Fruit fly (Drosophila melanogaster) whole organism, embryonic: ENCODE data around the gene arm.

Experiments
- Fer2 ChIP-seq: fragments of 200-800 bp; sonication (Bioruptor generic); optimal IDR thresholded peaks from 2 replicates; lab custom pipeline; 2018; ENCODE audit warnings: missing biosample characterization, mild to moderate bottlenecking, missing genetic modification characterization, moderate library complexity
- Stat92E ChIP-seq, 3 experiments: fragments of >200 bp in 2 of 3; fragments of 200-800 bp in 1 of 3; sonication (Bioruptor generic) in 1 of 3; optimal IDR thresholded peaks; 2 replicates each; lab custom pipeline; 2017 to 2019; ENCODE audit warnings: missing biosample characterization in 3 of 3, missing genetic modification characterization in 3 of 3, mild to moderate bottlenecking in 1 of 3, moderate library complexity in 1 of 3

DNA sequence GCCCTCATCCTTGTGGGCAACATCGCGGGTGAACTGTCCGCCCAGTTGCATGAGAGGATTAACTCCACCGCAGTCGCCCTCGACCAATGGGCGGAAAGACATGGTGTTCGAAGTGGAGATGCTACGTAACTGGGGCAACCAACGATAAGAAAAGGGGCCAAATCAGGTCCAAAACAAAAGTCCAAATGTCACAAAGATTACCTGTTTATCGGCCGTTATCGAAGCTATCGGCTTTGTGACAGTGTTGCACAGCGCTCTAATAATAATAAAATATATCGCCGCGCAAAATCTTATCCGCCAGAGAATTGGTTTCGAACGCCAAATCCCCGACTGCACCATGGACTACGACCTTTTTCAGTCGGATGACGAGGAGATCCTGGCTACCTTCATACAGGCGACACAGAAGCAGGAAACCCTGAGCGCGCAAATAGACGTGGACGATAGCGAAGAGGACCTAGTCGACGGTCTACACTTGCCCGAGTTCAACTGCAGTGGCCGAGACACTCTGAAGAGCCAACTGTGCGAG is 31.8 kb downstream of the arm start, which contains the start of the genes CG14803 and Pex5:
- TF ChIP-seq Fer2 (tag; lab: Kevin White, UChicago) (no peak), Stat92E (GFP tag; optimal IDR thresholded peaks at IDR 0.05; lab: Kevin White, UChicago) (no peak)
